Worm (Caenorhabditis elegans): ENCODE data around the gene gmeb-1.

ce11 chrII:41914-42313 is 22.6 kb downstream of the gmeb-1 start, which contains the start of gene F23F1.10:
- no peak for TF ChIP-seq nhr-237 (tag; optimal IDR thresholded peaks at IDR 0.05)
- no peak for TF ChIP-seq lin-13 (tag; optimal IDR thresholded peaks at IDR 0.05)

Measured in whole organism, mixed stage, embryonic.